Worm (Caenorhabditis elegans) whole organism, L4 larva: ENCODE results near the gene R10E8.1.

Experiments used
- F26F4.8 ChIP-seq: fragments of 200-800 bp; sonication (Bioruptor generic); conservative IDR thresholded peaks from 2 replicates; pipeline ENCODE4 v1.3.6; 2022; ENCODE audit warnings: missing genetic modification characterization, missing compliant biosample characterization
- T20F7.1 ChIP-seq: fragments of 200-800 bp; sonication (Bioruptor generic); optimal IDR thresholded peaks from 2 replicates; lab custom pipeline; 2018; ENCODE audit warnings: mild to moderate bottlenecking, missing genetic modification characterization, missing compliant biosample characterization
- Y5F2A.4 ChIP-seq: fragments of 200-800 bp; sonication (Bioruptor generic); optimal IDR thresholded peaks from 2 replicates; lab custom pipeline; 2018; ENCODE audit warnings: mild to moderate bottlenecking, missing genetic modification characterization, missing compliant biosample characterization
- aha-1 ChIP-seq: fragments of 150-350 bp; peaks from one replicate; lab custom pipeline; 2014; ENCODE audit warnings: missing biosample characterization, missing genetic modification characterization
- aly-2 ChIP-seq: sonication (generic microtip); optimal IDR thresholded peaks from 2 replicates; lab custom pipeline; 2018; ENCODE audit warnings: missing biosample characterization, missing genetic modification characterization
- arid-1 ChIP-seq: fragments of 200-800 bp; sonication (Bioruptor generic); conservative IDR thresholded peaks from 2 replicates; pipeline ENCODE4 v1.3.6; 2022; ENCODE audit warnings: missing genetic modification reagents, missing genetic modification characterization, missing compliant biosample characterization
- ceh-28 ChIP-seq: fragments of 150-350 bp; optimal IDR thresholded peaks from 2 replicates; lab custom pipeline; 2014; ENCODE audit warnings: missing biosample characterization, missing genetic modification reagents, missing genetic modification characterization
- ceh-32 ChIP-seq: sonication (generic microtip); optimal IDR thresholded peaks from 2 replicates; lab custom pipeline; 2016; ENCODE audit warnings: mild to moderate bottlenecking, missing genetic modification characterization, missing compliant biosample characterization; ENCODE audit not compliant: poor library complexity
- ceh-62 ChIP-seq: sonication (generic microtip); optimal IDR thresholded peaks from 2 replicates; lab custom pipeline; 2017; ENCODE audit warnings: missing biosample characterization, missing genetic modification characterization
- daf-12 ChIP-seq: fragments of 150-350 bp; optimal IDR thresholded peaks from 2 replicates; lab custom pipeline; 2014; ENCODE audit warnings: missing biosample characterization, missing genetic modification reagents, missing genetic modification characterization
- daf-16 ChIP-seq, 3 experiments: sonication (generic microtip); optimal IDR thresholded peaks; 2 replicates each; lab custom pipeline; 2016 to 2017; ENCODE audit warnings: missing genetic modification characterization in 3 of 3, missing genetic modification reagents in 3 of 3, mild to moderate bottlenecking in 2 of 3, missing compliant biosample characterization in 2 of 3, missing biosample characterization in 1 of 3, moderate library complexity in 1 of 3
- dmd-6 ChIP-seq: fragments of 200-800 bp; sonication (Bioruptor generic); IDR thresholded peaks from 2 replicates; pipeline ENCODE4 v1.3.6; 2022; ENCODE audit warnings: missing genetic modification reagents, missing genetic modification characterization, missing compliant biosample characterization
- dve-1 ChIP-seq: sonication (generic microtip); optimal IDR thresholded peaks from 2 replicates; lab custom pipeline; 2017; ENCODE audit warnings: antibody characterized with exemption, mild to moderate bottlenecking, missing genetic modification characterization, missing compliant biosample characterization; ENCODE audit not compliant: insufficient read depth
- egl-27 ChIP-seq: sonication (generic microtip); optimal IDR thresholded peaks from 3 replicates; lab custom pipeline; 2017; ENCODE audit warnings: missing biosample characterization, missing genetic modification reagents, missing genetic modification characterization
- fos-1 ChIP-seq: fragments of 150-350 bp; optimal IDR thresholded peaks from 2 replicates; lab custom pipeline; 2014; ENCODE audit warnings: missing biosample characterization, missing genetic modification characterization
- gei-8 ChIP-seq: fragments of 200-800 bp; sonication (Bioruptor generic); optimal IDR thresholded peaks from 2 replicates; lab custom pipeline; 2018; ENCODE audit warnings: mild to moderate bottlenecking, missing genetic modification characterization, missing compliant biosample characterization
- hlh-11 ChIP-seq: fragments of 200-800 bp; sonication (Bioruptor generic); optimal IDR thresholded peaks from 2 replicates; lab custom pipeline; 2018; ENCODE audit warnings: mild to moderate bottlenecking, missing genetic modification characterization, missing compliant biosample characterization
- hlh-30 ChIP-seq: sonication (generic microtip); optimal IDR thresholded peaks from 2 replicates; lab custom pipeline; 2017; ENCODE audit warnings: antibody characterized with exemption, mild to moderate bottlenecking, missing genetic modification characterization, missing compliant biosample characterization; ENCODE audit not compliant: insufficient read depth
- lin-38 ChIP-seq: fragments of 200-800 bp; sonication (Bioruptor generic); IDR thresholded peaks from 2 replicates; pipeline ENCODE4 v1.3.6; 2022; ENCODE audit warnings: missing genetic modification reagents, missing genetic modification characterization, missing compliant biosample characterization
- lsy-2 ChIP-seq, 2 experiments: fragments of 150-350 bp in 1 of 2; sonication (generic microtip) in 1 of 2; optimal IDR thresholded peaks; 2 replicates each; lab custom pipeline; 2014 to 2017; ENCODE audit warnings: missing biosample characterization in 2 of 2, missing genetic modification characterization in 2 of 2
- mdt-29 ChIP-seq: fragments of 200-800 bp; sonication (Bioruptor generic); IDR thresholded peaks from 2 replicates; pipeline ENCODE4 v1.3.6; 2022; ENCODE audit warnings: missing genetic modification reagents, missing genetic modification characterization, missing compliant biosample characterization
- mep-1 ChIP-seq: fragments of 150-350 bp; sonication (generic microtip); optimal IDR thresholded peaks from 3 replicates; lab custom pipeline; 2014; ENCODE audit warnings: missing biosample characterization, missing genetic modification characterization
- mes-2 ChIP-seq: sonication (generic microtip); optimal IDR thresholded peaks from 2 replicates; lab custom pipeline; 2016; ENCODE audit warnings: missing genotype, mild to moderate bottlenecking, missing genetic modification characterization, missing compliant biosample characterization; ENCODE audit not compliant: poor library complexity, severe bottlenecking
- mxl-3 ChIP-seq: fragments of 200-800 bp; sonication (Bioruptor generic); optimal IDR thresholded peaks from 2 replicates; lab custom pipeline; 2018; ENCODE audit warnings: mild to moderate bottlenecking, missing genetic modification characterization, missing compliant biosample characterization
- nhr-10 ChIP-seq: fragments of 150-350 bp; optimal IDR thresholded peaks from 2 replicates; lab custom pipeline; 2014; ENCODE audit warnings: missing biosample characterization, missing genetic modification characterization
- nhr-102 ChIP-seq: sonication (generic microtip); optimal IDR thresholded peaks from 2 replicates; lab custom pipeline; 2016; ENCODE audit warnings: mild to moderate bottlenecking, missing genetic modification characterization, moderate library complexity, missing compliant biosample characterization
- nhr-11 ChIP-seq: fragments of 150-350 bp; optimal IDR thresholded peaks from 2 replicates; lab custom pipeline; 2014; ENCODE audit warnings: missing biosample characterization, missing genetic modification characterization
- nhr-28 ChIP-seq: fragments of 150-350 bp; optimal IDR thresholded peaks from 2 replicates; lab custom pipeline; 2014; ENCODE audit warnings: missing biosample characterization, missing genetic modification characterization
- nhr-48 ChIP-seq: sonication (generic microtip); optimal IDR thresholded peaks from 2 replicates; lab custom pipeline; 2016; ENCODE audit warnings: mild to moderate bottlenecking, missing genetic modification characterization, missing compliant biosample characterization
- nhr-77 ChIP-seq: fragments of 150-350 bp; optimal IDR thresholded peaks from 2 replicates; lab custom pipeline; 2014; ENCODE audit warnings: missing biosample characterization, missing genetic modification characterization
- pha-4 ChIP-seq, 2 experiments: fragments of 150-350 bp in 1 of 2; fragments of 200-800 bp in 1 of 2; sonication (Bioruptor generic) in 1 of 2; IDR thresholded peaks in 1 of 2; optimal IDR thresholded peaks in 1 of 2; 2 replicates each; pipeline versions ENCODE4 v1.3.6 to Lab custom; 2014 to 2022; ENCODE audit warnings: missing genetic modification characterization in 2 of 2, missing genetic modification reagents in 2 of 2, missing biosample characterization in 1 of 2, missing compliant biosample characterization in 1 of 2
- pqm-1 ChIP-seq: sonication (generic microtip); optimal IDR thresholded peaks from 2 replicates; lab custom pipeline; 2017; ENCODE audit warnings: missing biosample characterization, missing genetic modification characterization
- snpc-4 ChIP-seq: fragments of 150-350 bp; optimal IDR thresholded peaks from 2 replicates; lab custom pipeline; 2014; ENCODE audit warnings: missing biosample characterization, missing genetic modification characterization
- tag-97 ChIP-seq: fragments of 200-800 bp; sonication (Bioruptor generic); IDR thresholded peaks from 2 replicates; pipeline ENCODE4 v1.3.6; 2022; ENCODE audit warnings: missing genetic modification characterization, missing compliant biosample characterization
- unc-62 ChIP-seq, 3 experiments: fragments of 150-350 bp in 1 of 3; sonication (generic microtip); optimal IDR thresholded peaks in 2 of 3; peaks in 1 of 3; 1 replicate in 1 of 3; 2 replicates in 2 of 3; lab custom pipeline; 2014 to 2017; ENCODE audit warnings: missing biosample characterization in 3 of 3, missing genetic modification characterization in 3 of 3, missing genetic modification reagents in 3 of 3, missing genotype in 1 of 3
- ztf-11 ChIP-seq: fragments of 150-350 bp; optimal IDR thresholded peaks from 2 replicates; lab custom pipeline; 2014; ENCODE audit warnings: missing biosample characterization, missing genetic modification characterization

The R10E8.1 gene

ce11 chrV:18246077-18246476 is 6.1 kb downstream of the R10E8.1 start (continued):
- no peak for TF ChIP-seq nhr-102 (tag; lab: Kevin White, UChicago)
- no peak for TF ChIP-seq nhr-11 (tag; lab: Kevin White, UChicago)
- TF ChIP-seq fos-1 (tag; lab: Kevin White, UChicago): no peak
- TF ChIP-seq, all 104 proteins: peak for 5

- TF ChIP-seq dve-1 (tag; lab: Kevin White, UChicago) (peak; percentile 17), ceh-32 (no peak), aha-1 (tag; lab: Kevin White, UChicago) (peak; percentile 34), ceh-62 (tag; lab: Kevin White, UChicago) (no peak), nhr-28 (tag; lab: Kevin White, UChicago) (peak; percentile 77), tag-97 (GFP tag; lab: Robert Waterston, UW) (no peak), mdt-29 (GFP tag; lab: Robert Waterston, UW) (no peak), hlh-30 (tag; lab: Kevin White, UChicago) (no peak), mxl-3 (GFP tag; lab: Kevin White, UChicago) (no peak), snpc-4 (tag; lab: Kevin White, UChicago) (no peak), pqm-1 (peak; percentile 30), daf-16 (GFP tag; optimal IDR thresholded peaks at IDR 0.05; lab: Kevin White, UChicago) (no peak), daf-16 (tag; optimal IDR thresholded peaks at IDR 0.05; lab: Kevin White, UChicago) (peak; percentile 28), Y5F2A.4 (no peak)
These were observed 7.8 kb downstream of the R10E8.1 start for ce11 chrV:18244408-18244807.

- TF ChIP-seq unc-62 (GFP tag; optimal IDR thresholded peaks at IDR 0.05 in 1 of 2; lab: Kevin White, UChicago) (peak in 1 of 2 experiments; percentile 93), unc-62 (tag; optimal IDR thresholded peaks at IDR 0.05; lab: Kevin White, UChicago) (no peak), nhr-48 (no peak)
These were observed 9.0 kb downstream of the R10E8.1 start for ce11 chrV:18243227-18243626.

ce11 chrV:18241328-18241727 is 10.9 kb downstream of the R10E8.1 start, which contains the start of gene R10E8.8:
TSS of gene R10E8.8 (minus strand) at chrV:18241670.
- TF ChIP-seq T20F7.1 (no peak), mxl-3 (GFP tag; lab: Kevin White, UChicago) (peak; percentile 9), gei-8 (GFP tag; lab: Kevin White, UChicago) (no peak), lin-38 (peak; percentile 67), ztf-11 (no peak), nhr-102 (tag; lab: Kevin White, UChicago) (no peak), hlh-11 (tag; lab: Kevin White, UChicago) (peak; percentile 35), mes-2 (tag; lab: Kevin White, UChicago) (no peak), F26F4.8 (no peak), lsy-2 (tag; optimal IDR thresholded peaks at IDR 0.05; lab: Kevin White, UChicago) (peak in 1 of 2 experiments; percentile 41), dve-1 (tag; lab: Kevin White, UChicago) (peak; percentile 75), egl-27 (tag; lab: Kevin White, UChicago) (no peak), nhr-77 (peak; percentile 15), pha-4 (GFP tag; IDR thresholded peaks at IDR 0.05; lab: Robert Waterston, UW) (no peak), pha-4 (tag; optimal IDR thresholded peaks at IDR 0.05; lab: Kevin White, UChicago) (no peak), arid-1 (GFP tag; lab: Robert Waterston, UW) (no peak), ceh-28 (tag; lab: Kevin White, UChicago) (no peak), nhr-28 (tag; lab: Kevin White, UChicago) (peak; percentile 68), aly-2 (tag; lab: Kevin White, UChicago) (no peak), mep-1 (tag; lab: Kevin White, UChicago) (peak; percentile 6), pqm-1 (peak; percentile 77), daf-12 (tag; lab: Kevin White, UChicago) (no peak), dmd-6 (0 out of 2 replicates have a peak, but pooled peaks have one; percentile 25), nhr-10 (tag; lab: Kevin White, UChicago) (no peak), daf-16 (GFP tag; optimal IDR thresholded peaks at IDR 0.05; lab: Kevin White, UChicago) (no peak), daf-16 (tag; optimal IDR thresholded peaks at IDR 0.05; lab: Kevin White, UChicago) (peak; percentile 81), snpc-4 (tag; lab: Kevin White, UChicago) (no peak)
